Worm (Caenorhabditis elegans) whole organism, L3 larva: ENCODE data around the gene usp-14.
A peak's percentile ranks its signal among the peaks of the same experiment; 100 is the strongest.

Experiments
- ZK546.5 ChIP-seq: sonication (generic microtip); optimal IDR thresholded peaks from 2 replicates; lab custom pipeline; 2017; ENCODE audit warnings: missing biosample characterization, missing genetic modification characterization
- ama-1 ChIP-seq: fragments of 150-350 bp; optimal IDR thresholded peaks from 2 replicates; lab custom pipeline; 2018
- ceh-16 ChIP-seq: sonication (generic microtip); optimal IDR thresholded peaks from 2 replicates; lab custom pipeline; 2017; ENCODE audit warnings: missing biosample characterization, missing genetic modification characterization
- ceh-82 ChIP-seq: fragments of 150-350 bp; optimal IDR thresholded peaks from 2 replicates; lab custom pipeline; 2014; ENCODE audit warnings: missing biosample characterization, missing genetic modification characterization
- egl-27 ChIP-seq: sonication (generic microtip); optimal IDR thresholded peaks from 4 replicates; lab custom pipeline; 2017; ENCODE audit warnings: missing biosample characterization, missing genetic modification reagents, missing genetic modification characterization
- egl-5 ChIP-seq: fragments of 150-350 bp; optimal IDR thresholded peaks from 2 replicates; lab custom pipeline; 2017; ENCODE audit warnings: missing biosample characterization, missing genetic modification reagents, missing genetic modification characterization, inconsistent platforms
- elt-2 ChIP-seq: sonication (generic microtip); optimal IDR thresholded peaks from 2 replicates; lab custom pipeline; 2016; ENCODE audit warnings: missing genetic modification reagents, mild to moderate bottlenecking, missing genetic modification characterization, missing compliant biosample characterization
- elt-3 ChIP-seq, 3 experiments: fragments of 150-350 bp in 1 of 3; sonication (generic microtip) in 2 of 3; optimal IDR thresholded peaks; 2 replicates in 2 of 3; 4 replicates in 1 of 3; lab custom pipeline; 2014 to 2017; ENCODE audit warnings: missing biosample characterization in 3 of 3, missing genetic modification characterization in 3 of 3
- fkh-10 ChIP-seq: sonication (generic microtip); optimal IDR thresholded peaks from 2 replicates; lab custom pipeline; 2017; ENCODE audit warnings: missing biosample characterization, missing genetic modification reagents, missing genetic modification characterization
- fos-1 ChIP-seq: fragments of 150-350 bp; optimal IDR thresholded peaks from 2 replicates; lab custom pipeline; 2014; ENCODE audit warnings: missing biosample characterization, missing genetic modification characterization
- hmg-11 ChIP-seq: sonication (generic microtip); optimal IDR thresholded peaks from 2 replicates; lab custom pipeline; 2016; ENCODE audit warnings: missing genetic modification characterization, missing compliant biosample characterization
- jun-1 ChIP-seq: fragments of 150-350 bp; optimal IDR thresholded peaks from 2 replicates; lab custom pipeline; 2014; ENCODE audit warnings: missing biosample characterization, missing genetic modification reagents, missing genetic modification characterization
- lin-15B ChIP-seq: fragments of 150-350 bp; optimal IDR thresholded peaks from 2 replicates; lab custom pipeline; 2014; ENCODE audit warnings: missing biosample characterization, missing genetic modification characterization
- lsy-12 ChIP-seq: sonication (generic microtip); optimal IDR thresholded peaks from 2 replicates; lab custom pipeline; 2016; ENCODE audit warnings: mild to moderate bottlenecking, missing genetic modification characterization, missing compliant biosample characterization
- mml-1 ChIP-seq: fragments of 150-350 bp; sonication (generic microtip); optimal IDR thresholded peaks from 3 replicates; lab custom pipeline; 2014; ENCODE audit warnings: missing biosample characterization, missing genetic modification characterization
- nfya-1 ChIP-seq: sonication (generic microtip); optimal IDR thresholded peaks from 2 replicates; lab custom pipeline; 2017; ENCODE audit warnings: missing genetic modification characterization, mild to moderate bottlenecking, missing compliant biosample characterization, antibody characterized with exemption, moderate library complexity; ENCODE audit not compliant: insufficient read depth
- nhr-12 ChIP-seq: fragments of 150-350 bp; optimal IDR thresholded peaks from 2 replicates; lab custom pipeline; 2014; ENCODE audit warnings: missing biosample characterization, missing genetic modification characterization
- nhr-23 ChIP-seq: fragments of 150-350 bp; optimal IDR thresholded peaks from 2 replicates; lab custom pipeline; 2014; ENCODE audit warnings: missing biosample characterization, missing genetic modification reagents, missing genetic modification characterization
- nhr-237 ChIP-seq: fragments of 150-350 bp; optimal IDR thresholded peaks from 2 replicates; lab custom pipeline; 2014; ENCODE audit warnings: missing biosample characterization, missing genetic modification characterization
- nhr-25 ChIP-seq: sonication (generic microtip); optimal IDR thresholded peaks from 2 replicates; lab custom pipeline; 2017; ENCODE audit warnings: missing biosample characterization, missing genetic modification characterization
- nhr-43 ChIP-seq: sonication (generic microtip); optimal IDR thresholded peaks from 2 replicates; lab custom pipeline; 2016; ENCODE audit warnings: mild to moderate bottlenecking, missing genetic modification characterization, missing compliant biosample characterization; ENCODE audit not compliant: poor library complexity, severe bottlenecking
- nhr-67 ChIP-seq: fragments of 150-350 bp; optimal IDR thresholded peaks from 2 replicates; lab custom pipeline; 2014; ENCODE audit warnings: missing biosample characterization, missing genetic modification characterization
- nhr-76 ChIP-seq: fragments of 150-350 bp; sonication (generic microtip); optimal IDR thresholded peaks from 5 replicates; lab custom pipeline; 2014; ENCODE audit warnings: missing biosample characterization, missing genetic modification characterization
- pha-4 ChIP-seq: fragments of 150-350 bp; optimal IDR thresholded peaks from 2 replicates; lab custom pipeline; 2014; ENCODE audit warnings: missing biosample characterization, missing genetic modification reagents, missing genetic modification characterization
- pqm-1 ChIP-seq: fragments of 150-350 bp; optimal IDR thresholded peaks from 2 replicates; lab custom pipeline; 2017; ENCODE audit warnings: missing biosample characterization, missing genetic modification characterization, inconsistent platforms
- sea-2 ChIP-seq: fragments of 150-350 bp; sonication (generic microtip); optimal IDR thresholded peaks from 4 replicates; lab custom pipeline; 2014; ENCODE audit warnings: missing biosample characterization, missing genetic modification reagents, missing genetic modification characterization
- skn-1 ChIP-seq: fragments of 150-350 bp; optimal IDR thresholded peaks from 2 replicates; lab custom pipeline; 2014; ENCODE audit warnings: missing biosample characterization, missing genetic modification characterization
- snpc-4 ChIP-seq: fragments of 150-350 bp; optimal IDR thresholded peaks from 2 replicates; lab custom pipeline; 2014; ENCODE audit warnings: missing biosample characterization, missing genetic modification characterization
- tbx-2 ChIP-seq: sonication (generic microtip); optimal IDR thresholded peaks from 2 replicates; lab custom pipeline; 2016; ENCODE audit warnings: mild to moderate bottlenecking, missing genetic modification characterization, missing compliant biosample characterization
- unc-39 ChIP-seq: sonication (generic microtip); optimal IDR thresholded peaks from 4 replicates; lab custom pipeline; 2017; ENCODE audit warnings: missing biosample characterization, missing genetic modification characterization
- ztf-11 ChIP-seq: fragments of 150-350 bp; optimal IDR thresholded peaks from 2 replicates; lab custom pipeline; 2014; ENCODE audit warnings: missing biosample characterization, missing genetic modification characterization

The usp-14 gene

ce11 chrII:14495341-14495740 lies 6.9 kb upstream of the usp-14 start:
- TF ChIP-seq jun-1 (no peak), ceh-16 (tag; lab: Kevin White, UChicago) (no peak), ZK546.5 (tag; lab: Kevin White, UChicago) (no peak), nhr-43 (tag; lab: Kevin White, UChicago) (peak; percentile 77), pqm-1 (tag; lab: Kevin White, UChicago) (peak; percentile 79), elt-2 (peak; percentile 31)

- no peak for TF ChIP-seq nhr-67
- TF ChIP-seq fkh-10 (GFP tag; lab: Kevin White, UChicago) = no peak
- TF ChIP-seq skn-1 (tag; lab: Kevin White, UChicago) = peak; percentile 53
- peak; percentile 59 for TF ChIP-seq pqm-1 (tag; lab: Kevin White, UChicago)
- TF ChIP-seq mml-1 (tag; lab: Kevin White, UChicago) = no peak
- no peak for TF ChIP-seq ztf-11 (tag; lab: Kevin White, UChicago)
- no peak for TF ChIP-seq egl-27 (tag; lab: Kevin White, UChicago)
- no peak for TF ChIP-seq ceh-82 (tag; lab: Kevin White, UChicago)
- no peak for TF ChIP-seq nhr-43 (tag; lab: Kevin White, UChicago)
- peak; percentile 65 for TF ChIP-seq elt-2
- TF ChIP-seq elt-3 (tag; optimal IDR thresholded peaks at IDR 0.05; lab: Kevin White, UChicago) = peak in 1 of 3 experiments; percentile 17
- no peak for TF ChIP-seq nhr-12 (tag; lab: Kevin White, UChicago)
Measured at ce11 chrII:14494464-14494863, 6.0 kb upstream of the usp-14 start.

- TF ChIP-seq nhr-12 (tag; lab: Kevin White, UChicago) (no peak), sea-2 (GFP tag; lab: Kevin White, UChicago) (no peak), mml-1 (tag; lab: Kevin White, UChicago) (no peak), hmg-11 (tag; lab: Kevin White, UChicago) (no peak), egl-5 (tag; lab: Kevin White, UChicago) (no peak), fkh-10 (GFP tag; lab: Kevin White, UChicago) (no peak), tbx-2 (tag; lab: Kevin White, UChicago) (no peak), nhr-76 (tag; lab: Kevin White, UChicago) (no peak)
Measured at ce11 chrII:14494414-14494463, 5.8 kb upstream of the usp-14 start, which contains the start of gene cysl-2. Gene cysl-2 (minus strand): TSS chrII:14494451.

- no peak for TF ChIP-seq nhr-67
- no peak for TF ChIP-seq nhr-25
- TF ChIP-seq fos-1 = no peak
- no peak for TF ChIP-seq lin-15B (tag; lab: Kevin White, UChicago)
- TF ChIP-seq lsy-12 = no peak
- TF ChIP-seq ama-1 (lab: Kevin White, UChicago) = peak; percentile 53
Measured at ce11 chrII:14494014-14494413, 5.5 kb upstream of the usp-14 start.

ce11 chrII:14492592-14493196 lies 4.2 kb upstream of the usp-14 start:
- TF ChIP-seq lsy-12 (no peak), ama-1 (lab: Kevin White, UChicago) (peak; percentile 85)

- TF ChIP-seq ztf-11 (tag; lab: Kevin White, UChicago) (no peak), nhr-237 (tag; lab: Kevin White, UChicago) (no peak), hmg-11 (tag; lab: Kevin White, UChicago) (peak; percentile 38), unc-39 (tag; lab: Kevin White, UChicago) (no peak), jun-1 (no peak), snpc-4 (tag; lab: Kevin White, UChicago) (peak; percentile 60), nhr-23 (peak; percentile 63), skn-1 (tag; lab: Kevin White, UChicago) (no peak), egl-5 (tag; lab: Kevin White, UChicago) (no peak), ceh-16 (tag; lab: Kevin White, UChicago) (no peak), nhr-25 (peak; percentile 9), lsy-12 (no peak), pha-4 (tag; lab: Kevin White, UChicago) (peak; percentile 50), pqm-1 (tag; lab: Kevin White, UChicago) (peak; percentile 67), nfya-1 (tag; lab: Kevin White, UChicago) (peak; percentile 24), nhr-43 (tag; lab: Kevin White, UChicago) (peak; percentile 29), elt-2 (peak; percentile 80), lin-15B (tag; lab: Kevin White, UChicago) (peak; percentile 9)
Measured at ce11 chrII:14489407-14489806, 919 bp upstream of the usp-14 start, which contains the start of gene vnut-1. Gene vnut-1 (plus strand): TSS chrII:14489802.
